Fruit fly (Drosophila melanogaster) whole organism, embryonic: ENCODE results near the gene CG31924.

Source experiments
- Antp ChIP-seq: fragments of 200-800 bp; sonication (Bioruptor generic); optimal IDR thresholded peaks from 3 replicates; lab custom pipeline; 2016; ENCODE audit warnings: missing biosample characterization, missing genetic modification characterization
- B-H1 ChIP-seq: fragments of 200-800 bp; sonication (Bioruptor generic); IDR thresholded peaks from 3 replicates; pipeline ENCODE4 v1.3.6; 2022; ENCODE audit warnings: missing biosample characterization, missing genetic modification characterization
- CG11398 ChIP-seq: fragments of 200-800 bp; sonication (Bioruptor generic); optimal IDR thresholded peaks from 2 replicates; lab custom pipeline; 2016; ENCODE audit warnings: missing biosample characterization, missing genetic modification characterization
- CG12659 ChIP-seq: fragments of 200-800 bp; sonication (Bioruptor generic); optimal IDR thresholded peaks from 3 replicates; lab custom pipeline; 2017; ENCODE audit warnings: mild to moderate bottlenecking, missing biosample characterization, missing genetic modification reagents, missing genetic modification characterization
- CG13123 ChIP-seq: fragments of 200-800 bp; sonication (Bioruptor generic); optimal IDR thresholded peaks from 2 replicates; lab custom pipeline; 2016; ENCODE audit warnings: missing biosample characterization, missing genetic modification characterization
- CG14050 ChIP-seq: fragments of 200-800 bp; sonication (Bioruptor generic); IDR thresholded peaks from 3 replicates; pipeline ENCODE4 v1.3.6; 2022; ENCODE audit warnings: missing biosample characterization, missing genetic modification characterization
- CG15011 ChIP-seq: fragments of 200-800 bp; sonication (Bioruptor generic); optimal IDR thresholded peaks from 3 replicates; lab custom pipeline; 2018; ENCODE audit warnings: missing biosample characterization, mild to moderate bottlenecking, missing genetic modification characterization
- CG15269 ChIP-seq: fragments of 200-800 bp; sonication (Bioruptor generic); optimal IDR thresholded peaks from 2 replicates; lab custom pipeline; 2018; ENCODE audit warnings: missing biosample characterization, mild to moderate bottlenecking, missing genetic modification characterization, moderate library complexity
- CG15479 ChIP-seq: fragments of 200-800 bp; sonication (Bioruptor generic); optimal IDR thresholded peaks from 3 replicates; lab custom pipeline; 2019; ENCODE audit warnings: missing biosample characterization, mild to moderate bottlenecking, missing genetic modification characterization, moderate library complexity
- CG15514 ChIP-seq: fragments of 200-800 bp; sonication (Bioruptor generic); optimal IDR thresholded peaks from 3 replicates; lab custom pipeline; 2017; ENCODE audit warnings: missing biosample characterization, missing genetic modification characterization, mild to moderate bottlenecking, moderate library complexity, missing genetic modification reagents
- CG16779 ChIP-seq: fragments of 200-800 bp; sonication (Bioruptor generic); IDR thresholded peaks from 2 replicates; pipeline ENCODE4 v1.3.6; 2022; ENCODE audit warnings: missing biosample characterization, missing genetic modification characterization
- CG17568 ChIP-seq: fragments of 200-800 bp; sonication (Bioruptor generic); optimal IDR thresholded peaks from 2 replicates; lab custom pipeline; 2018; ENCODE audit warnings: missing biosample characterization, mild to moderate bottlenecking, missing genetic modification characterization, moderate library complexity
- CG17612 ChIP-seq: fragments of 200-800 bp; sonication (Bioruptor generic); IDR thresholded peaks from 2 replicates; pipeline ENCODE4 v1.3.6; 2022; ENCODE audit warnings: missing biosample characterization, missing genetic modification characterization
- CG18262 ChIP-seq: fragments of 200-800 bp; optimal IDR thresholded peaks from 3 replicates; lab custom pipeline; 2019; ENCODE audit warnings: missing biosample characterization, mild to moderate bottlenecking, missing genetic modification characterization, moderate library complexity
- CG18476 ChIP-seq: fragments of 200-800 bp; sonication (Bioruptor generic); optimal IDR thresholded peaks from 2 replicates; lab custom pipeline; 2016; ENCODE audit warnings: missing biosample characterization, mild to moderate bottlenecking, missing genetic modification characterization
- CG2875 ChIP-seq: fragments of 200-800 bp; sonication (Bioruptor generic); optimal IDR thresholded peaks from 2 replicates; lab custom pipeline; 2017; ENCODE audit warnings: missing biosample characterization, mild to moderate bottlenecking, missing genetic modification characterization, missing genetic modification reagents
- CG6689 ChIP-seq: fragments of 200-800 bp; sonication (Bioruptor generic); IDR thresholded peaks from 2 replicates; pipeline ENCODE4 v1.3.6; 2022; ENCODE audit warnings: missing biosample characterization, missing genetic modification characterization
- CG6765 ChIP-seq: fragments of 200-800 bp; sonication (Bioruptor generic); optimal IDR thresholded peaks from 3 replicates; lab custom pipeline; 2017; ENCODE audit warnings: missing biosample characterization, mild to moderate bottlenecking, missing genetic modification characterization
- CG7556 ChIP-seq: fragments of 200-800 bp; sonication (Bioruptor generic); optimal IDR thresholded peaks from 2 replicates; lab custom pipeline; 2017; ENCODE audit warnings: missing biosample characterization, mild to moderate bottlenecking, missing genetic modification characterization
- Drgx ChIP-seq: fragments of 200-800 bp; sonication (Bioruptor generic); IDR thresholded peaks from 2 replicates; pipeline ENCODE4 v1.3.6; 2022; ENCODE audit warnings: missing biosample characterization, missing genetic modification characterization
- Ets97D ChIP-seq: fragments of 200-800 bp; sonication (Bioruptor generic); optimal IDR thresholded peaks from 3 replicates; lab custom pipeline; 2016; ENCODE audit warnings: missing biosample characterization, missing genetic modification characterization
- GATAe ChIP-seq: fragments of 200-800 bp; sonication (Bioruptor generic); conservative IDR thresholded peaks from 2 replicates; pipeline ENCODE4 v1.3.6; 2022; ENCODE audit warnings: missing biosample characterization, missing genetic modification characterization
- Mes4 ChIP-seq: fragments of 200-800 bp; sonication (Bioruptor generic); optimal IDR thresholded peaks from 2 replicates; lab custom pipeline; 2016; ENCODE audit warnings: missing biosample characterization, missing genetic modification characterization
- Oli ChIP-seq: fragments of 200-800 bp; sonication (Bioruptor generic); optimal IDR thresholded peaks from 2 replicates; lab custom pipeline; 2018; ENCODE audit warnings: missing biosample characterization, mild to moderate bottlenecking, missing genetic modification characterization, moderate library complexity
- Rx ChIP-seq: fragments of 200-800 bp; sonication (Bioruptor generic); IDR thresholded peaks from 2 replicates; pipeline ENCODE4 v1.3.6; 2022; ENCODE audit warnings: missing biosample characterization, missing genetic modification characterization
- Side ChIP-seq: fragments of 200-800 bp; sonication (Bioruptor generic); optimal IDR thresholded peaks from 2 replicates; lab custom pipeline; 2016; ENCODE audit warnings: missing biosample characterization, missing genetic modification characterization
- Stat92E ChIP-seq, 3 experiments: fragments of >200 bp in 2 of 3; fragments of 200-800 bp in 1 of 3; sonication (Bioruptor generic) in 1 of 3; optimal IDR thresholded peaks; 2 replicates each; lab custom pipeline; 2017 to 2019; ENCODE audit warnings: missing biosample characterization in 3 of 3, missing genetic modification characterization in 3 of 3, mild to moderate bottlenecking in 1 of 3, moderate library complexity in 1 of 3
- Trl ChIP-seq, 3 experiments: fragments of >200 bp in 2 of 3; fragments of 200-800 bp in 1 of 3; sonication (Bioruptor generic) in 1 of 3; optimal IDR thresholded peaks; 2 replicates in 1 of 3; 3 replicates in 2 of 3; lab custom pipeline; 2016 to 2017; ENCODE audit warnings: missing biosample characterization in 1 of 3, missing genetic modification characterization in 1 of 3
- Usf ChIP-seq: fragments of 200-800 bp; sonication (Bioruptor generic); optimal IDR thresholded peaks from 2 replicates; lab custom pipeline; 2017; ENCODE audit warnings: missing genotype, missing biosample characterization, missing genetic modification characterization
- Xbp1 ChIP-seq: fragments of 200-800 bp; sonication (Bioruptor generic); optimal IDR thresholded peaks from 3 replicates; lab custom pipeline; 2016; ENCODE audit warnings: missing biosample characterization, mild to moderate bottlenecking, missing genetic modification characterization
- YL-1 ChIP-seq: fragments of 200-800 bp; sonication (Bioruptor generic); optimal IDR thresholded peaks from 3 replicates; lab custom pipeline; 2017; ENCODE audit warnings: missing biosample characterization, mild to moderate bottlenecking, missing genetic modification characterization
- cg ChIP-seq: fragments of 200-800 bp; sonication (Bioruptor generic); optimal IDR thresholded peaks from 3 replicates; lab custom pipeline; 2019; ENCODE audit warnings: missing biosample characterization, mild to moderate bottlenecking, missing genetic modification characterization, moderate library complexity
- da ChIP-seq: fragments of 200-800 bp; sonication (Bioruptor generic); optimal IDR thresholded peaks from 2 replicates; lab custom pipeline; 2016; ENCODE audit warnings: missing biosample characterization, missing genetic modification characterization
- grau ChIP-seq: fragments of 200-800 bp; optimal IDR thresholded peaks from 3 replicates; lab custom pipeline; 2019; ENCODE audit warnings: missing biosample characterization, mild to moderate bottlenecking, missing genetic modification characterization, moderate library complexity
- ind ChIP-seq: fragments of 200-800 bp; sonication (Bioruptor generic); optimal IDR thresholded peaks from 3 replicates; lab custom pipeline; 2016; ENCODE audit warnings: missing biosample characterization, missing genetic modification characterization
- insv ChIP-seq, 2 experiments: fragments of 200-800 bp; sonication (Bioruptor generic); optimal IDR thresholded peaks; 3 replicates each; lab custom pipeline; 2016 to 2018; ENCODE audit warnings: missing biosample characterization in 2 of 2, missing genetic modification characterization in 2 of 2
- kah ChIP-seq: fragments of 200-800 bp; sonication (Bioruptor generic); optimal IDR thresholded peaks from 2 replicates; lab custom pipeline; 2018; ENCODE audit warnings: missing biosample characterization, mild to moderate bottlenecking, missing genetic modification characterization
- kay ChIP-seq: fragments of 200-800 bp; sonication (Bioruptor generic); optimal IDR thresholded peaks from 2 replicates; lab custom pipeline; 2016; ENCODE audit warnings: missing biosample characterization, missing genetic modification characterization
- lola ChIP-seq, 3 experiments: fragments of >200 bp in 2 of 3; fragments of 200-800 bp in 1 of 3; sonication (Bioruptor generic) in 1 of 3; optimal IDR thresholded peaks; 2 replicates each; lab custom pipeline; 2017 to 2019; ENCODE audit warnings: missing biosample characterization in 3 of 3, missing genetic modification characterization in 3 of 3, mild to moderate bottlenecking in 1 of 3, moderate library complexity in 1 of 3
- org-1 ChIP-seq: fragments of 200-800 bp; sonication (Bioruptor generic); optimal IDR thresholded peaks from 2 replicates; lab custom pipeline; 2017; ENCODE audit warnings: missing biosample characterization, missing genetic modification characterization
- pnt ChIP-seq: fragments of 200-800 bp; sonication (Bioruptor generic); optimal IDR thresholded peaks from 3 replicates; lab custom pipeline; 2016; ENCODE audit warnings: missing biosample characterization, missing genetic modification characterization
- pzg ChIP-seq: fragments of 200-800 bp; sonication (Bioruptor generic); optimal IDR thresholded peaks from 3 replicates; lab custom pipeline; 2018; ENCODE audit warnings: missing biosample characterization, mild to moderate bottlenecking, missing genetic modification characterization, moderate library complexity
- slou ChIP-seq: fragments of 200-800 bp; sonication (Bioruptor generic); optimal IDR thresholded peaks from 3 replicates; lab custom pipeline; 2016; ENCODE audit warnings: missing biosample characterization, missing genetic modification characterization
- trh ChIP-seq: fragments of 200-800 bp; sonication (Bioruptor generic); optimal IDR thresholded peaks from 2 replicates; lab custom pipeline; 2016; ENCODE audit warnings: missing biosample characterization, missing genetic modification characterization
- wek ChIP-seq: fragments of 200-800 bp; sonication (Bioruptor generic); optimal IDR thresholded peaks from 3 replicates; lab custom pipeline; 2018; ENCODE audit warnings: missing biosample characterization, mild to moderate bottlenecking, missing genetic modification characterization, moderate library complexity
- yki ChIP-seq: fragments of >200 bp; optimal IDR thresholded peaks from 3 replicates; lab custom pipeline; 2018
- zf30C ChIP-seq: fragments of 200-800 bp; sonication (Bioruptor generic); optimal IDR thresholded peaks from 3 replicates; lab custom pipeline; 2018; ENCODE audit warnings: missing biosample characterization, mild to moderate bottlenecking, missing genetic modification characterization
- zfh1 ChIP-seq: fragments of 200-800 bp; sonication (Bioruptor generic); IDR thresholded peaks from 3 replicates; pipeline ENCODE4 v1.3.6; 2022; ENCODE audit warnings: missing biosample characterization, missing genetic modification characterization
- zfh2 ChIP-seq: fragments of 200-800 bp; sonication (Bioruptor generic); optimal IDR thresholded peaks from 2 replicates; lab custom pipeline; 2016; ENCODE audit warnings: missing biosample characterization, missing genetic modification characterization

CG31924 gene

dm6 chr2L:1361771-1362632 is 7.3 kb upstream of the CG31924 start, which contains the start of gene NLaz (continued):
- TF ChIP-seq Usf (GFP tag; lab: Kevin White, UChicago) = no peak
- TF ChIP-seq CG18262 = no peak
- TF ChIP-seq kah = no peak
- TF ChIP-seq CG14050 (GFP tag; lab: Robert Waterston, UW) = no peak
- TF ChIP-seq CG16779 (GFP tag; lab: Robert Waterston, UW) = no peak
- no peak for TF ChIP-seq lola (GFP tag; optimal IDR thresholded peaks at IDR 0.05; lab: Kevin White, UChicago)
- TF ChIP-seq slou (GFP tag; lab: Kevin White, UChicago) = no peak
- TF ChIP-seq CG15479 (GFP tag; lab: Kevin White, UChicago) = no peak
- TF ChIP-seq Xbp1 = peak; percentile 53
- TF ChIP-seq CG15011 (GFP tag; lab: Kevin White, UChicago) = no peak
- TF ChIP-seq yki (lab: Kevin White, UChicago) = no peak
- TF ChIP-seq da (GFP tag; lab: Kevin White, UChicago) = peak; percentile 11
- TF ChIP-seq Antp (GFP tag; lab: Kevin White, UChicago) = peak; percentile 25
- TF ChIP-seq pzg = no peak
- peak; percentile 14 for TF ChIP-seq Ets97D (GFP tag; lab: Kevin White, UChicago)
- no peak for TF ChIP-seq CG13123
- no peak for TF ChIP-seq zfh2 (GFP tag; lab: Kevin White, UChicago)
- no peak for TF ChIP-seq CG15514 (GFP tag; lab: Kevin White, UChicago)
- TF ChIP-seq CG15269 (tag; lab: Kevin White, UChicago) = no peak
- TF ChIP-seq Side (GFP tag; lab: Kevin White, UChicago) = no peak
- TF ChIP-seq zfh1 = peak; percentile 73; the same call in 2 of the 3 replicates
- no peak for TF ChIP-seq Mes4 (GFP tag; lab: Kevin White, UChicago)
- peak; percentile 53 for TF ChIP-seq Oli (tag; lab: Kevin White, UChicago)
- TF ChIP-seq Drgx (GFP tag; lab: Robert Waterston, UW) = no peak
- TF ChIP-seq Trl (optimal IDR thresholded peaks at IDR 0.05; lab: Kevin White, UChicago) = no peak
- TF ChIP-seq Trl (GFP tag; optimal IDR thresholded peaks at IDR 0.05; lab: Kevin White, UChicago) = no peak
- no peak for TF ChIP-seq CG2875 (GFP tag; lab: Kevin White, UChicago)
- TF ChIP-seq cg = no peak
- TF ChIP-seq trh (GFP tag; lab: Kevin White, UChicago) = no peak
- no peak for TF ChIP-seq Stat92E (GFP tag; optimal IDR thresholded peaks at IDR 0.05; lab: Kevin White, UChicago)
- TF ChIP-seq CG17612 (GFP tag; lab: Robert Waterston, UW) = no peak
- TF ChIP-seq wek = no peak
- no peak for TF ChIP-seq org-1 (GFP tag; lab: Kevin White, UChicago)
- TF ChIP-seq CG17568 = no peak
- TF ChIP-seq Rx (GFP tag; lab: Robert Waterston, UW) = no peak
- TF ChIP-seq GATAe = no peak
- TF ChIP-seq B-H1 (GFP tag; lab: Robert Waterston, UW) = no peak; the same call in 2 of the 3 replicates
- TF ChIP-seq YL-1 (GFP tag; lab: Kevin White, UChicago) = no peak
- TF ChIP-seq CG7556 (GFP tag; lab: Kevin White, UChicago) = no peak
- TF ChIP-seq ind = peak; percentile 2
- no peak for TF ChIP-seq CG11398
- no peak for TF ChIP-seq insv (GFP tag; optimal IDR thresholded peaks at IDR 0.05; lab: Kevin White, UChicago)
- TF ChIP-seq CG18476 (GFP tag; lab: Kevin White, UChicago) = no peak
- no peak for TF ChIP-seq CG6765 (GFP tag; lab: Kevin White, UChicago)
- TF ChIP-seq grau (tag; lab: Kevin White, UChicago) = no peak
- TF ChIP-seq CG12659 (GFP tag; lab: Kevin White, UChicago) = peak; percentile 27
- no peak for TF ChIP-seq kay
- TF ChIP-seq zf30C = no peak
- no peak for TF ChIP-seq pnt
- no peak for TF ChIP-seq CG6689
